Fruit fly (Drosophila melanogaster) Kc167 (cell line): ENCODE measurements around the gene CG31370.

Source experiments
- Myc ChIP-seq: fragments of >200 bp; optimal IDR thresholded peaks from 2 replicates; lab custom pipeline; 2017; ENCODE audit warnings: missing external identifiers
- psq ChIP-seq: fragments of >200 bp; optimal IDR thresholded peaks from 2 replicates; lab custom pipeline; 2017; ENCODE audit warnings: missing external identifiers

- TF ChIP-seq psq (lab: Kevin White, UChicago), result no peak
- no peak for TF ChIP-seq Myc
Observed at dm6 chr3R:25322657-25323056, 20.4 kb downstream of the CG31370 start, which contains the start of gene CG10562.
